Worm (Caenorhabditis elegans) whole organism, L3 larva: Measurements from ENCODE around the gene dct-12.

ENCODE experiments used
- ama-1 ChIP-seq: fragments of 150-350 bp; optimal IDR thresholded peaks from 2 replicates; lab custom pipeline; 2018
- hmg-11 ChIP-seq: sonication (generic microtip); optimal IDR thresholded peaks from 2 replicates; lab custom pipeline; 2016; ENCODE audit warnings: missing genetic modification characterization, missing compliant biosample characterization
- lin-39 ChIP-seq: fragments of 150-350 bp; optimal IDR thresholded peaks from 2 replicates; lab custom pipeline; 2018; ENCODE audit warnings: missing biosample characterization, missing genetic modification reagents, missing genetic modification characterization
- tbx-2 ChIP-seq: sonication (generic microtip); optimal IDR thresholded peaks from 2 replicates; lab custom pipeline; 2016; ENCODE audit warnings: mild to moderate bottlenecking, missing genetic modification characterization, missing compliant biosample characterization

- TF ChIP-seq ama-1 (no peak), lin-39 (tag; lab: Kevin White, UChicago) (no peak), tbx-2 (tag; lab: Kevin White, UChicago) (no peak), hmg-11 (tag; lab: Kevin White, UChicago) (no peak)
Measured at ce11 chrII:12397656-12398055, 34.6 kb downstream of the dct-12 start, which contains the start of gene F57G9.7.
